Fruit fly (Drosophila melanogaster): ENCODE data around the gene AP-1gamma.

The AP-1gamma gene

dm6 chrX:9108387-9108786 is at the start of gene AP-1gamma:
AP-1gamma (plus strand) TSS chrX:9108691.
- TF ChIP-seq Sin3A (optimal IDR thresholded peaks at IDR 0.05) (no peak), h (optimal IDR thresholded peaks at IDR 0.05) (no peak), insv (optimal IDR thresholded peaks at IDR 0.05) (no peak), psq (optimal IDR thresholded peaks at IDR 0.05) (no peak), ttk (optimal IDR thresholded peaks at IDR 0.05) (no peak), Myc (optimal IDR thresholded peaks at IDR 0.05) (no peak)

- no peak for TF ChIP-seq Myc (optimal IDR thresholded peaks at IDR 0.05)
- no peak for TF ChIP-seq insv (optimal IDR thresholded peaks at IDR 0.05)
- TF ChIP-seq psq (optimal IDR thresholded peaks at IDR 0.05), result no peak
- no peak for TF ChIP-seq Sin3A (optimal IDR thresholded peaks at IDR 0.05)
- no peak for TF ChIP-seq h (optimal IDR thresholded peaks at IDR 0.05)
- no peak for TF ChIP-seq ttk (optimal IDR thresholded peaks at IDR 0.05)
Measured at dm6 chrX:9060078-9060477, 48.4 kb upstream of the AP-1gamma start.

- TF ChIP-seq Myc (optimal IDR thresholded peaks at IDR 0.05), result no peak
- TF ChIP-seq psq (optimal IDR thresholded peaks at IDR 0.05), result no peak
- TF ChIP-seq ttk (optimal IDR thresholded peaks at IDR 0.05), result no peak
- TF ChIP-seq insv (optimal IDR thresholded peaks at IDR 0.05), result no peak
- no peak for TF ChIP-seq Sin3A (optimal IDR thresholded peaks at IDR 0.05)
- no peak for TF ChIP-seq h (optimal IDR thresholded peaks at IDR 0.05)
Measured at dm6 chrX:9061299-9061698, 47.2 kb upstream of the AP-1gamma start.

dm6 chrX:9062665-9063064 is 45.8 kb upstream of the AP-1gamma start:
- TF ChIP-seq Myc (optimal IDR thresholded peaks at IDR 0.05), result no peak
- no peak for TF ChIP-seq Sin3A (optimal IDR thresholded peaks at IDR 0.05)
- no peak for TF ChIP-seq insv (optimal IDR thresholded peaks at IDR 0.05)
- no peak for TF ChIP-seq ttk (optimal IDR thresholded peaks at IDR 0.05)
- TF ChIP-seq psq (optimal IDR thresholded peaks at IDR 0.05), result no peak
- no peak for TF ChIP-seq h (optimal IDR thresholded peaks at IDR 0.05)

dm6 chrX:9063425-9063824 is 45.1 kb upstream of the AP-1gamma start:
- no peak for TF ChIP-seq h (optimal IDR thresholded peaks at IDR 0.05)
- TF ChIP-seq ttk (optimal IDR thresholded peaks at IDR 0.05), result no peak
- no peak for TF ChIP-seq psq (optimal IDR thresholded peaks at IDR 0.05)
- TF ChIP-seq Myc (optimal IDR thresholded peaks at IDR 0.05), result no peak
- no peak for TF ChIP-seq Sin3A (optimal IDR thresholded peaks at IDR 0.05)
- no peak for TF ChIP-seq insv (optimal IDR thresholded peaks at IDR 0.05)

dm6 chrX:9064029-9064428 is 44.5 kb upstream of the AP-1gamma start:
- TF ChIP-seq Myc (optimal IDR thresholded peaks at IDR 0.05) (no peak), h (optimal IDR thresholded peaks at IDR 0.05) (no peak)

dm6 chrX:9066802-9067489 is 41.5 kb upstream of the AP-1gamma start:
- TF ChIP-seq insv (optimal IDR thresholded peaks at IDR 0.05) (no peak), h (optimal IDR thresholded peaks at IDR 0.05) (no peak), ttk (optimal IDR thresholded peaks at IDR 0.05) (no peak), psq (optimal IDR thresholded peaks at IDR 0.05) (no peak), Sin3A (optimal IDR thresholded peaks at IDR 0.05) (no peak), Myc (optimal IDR thresholded peaks at IDR 0.05) (no peak)

- TF ChIP-seq Myc (optimal IDR thresholded peaks at IDR 0.05), result no peak
- no peak for TF ChIP-seq psq (optimal IDR thresholded peaks at IDR 0.05)
- no peak for TF ChIP-seq insv (optimal IDR thresholded peaks at IDR 0.05)
- no peak for TF ChIP-seq ttk (optimal IDR thresholded peaks at IDR 0.05)
- TF ChIP-seq Sin3A (optimal IDR thresholded peaks at IDR 0.05), result no peak
Measured at dm6 chrX:9067754-9068477, 40.6 kb upstream of the AP-1gamma start, which contains the start of gene CG15365. CG15365 (minus strand) TSS chrX:9067983.

dm6 chrX:9068822-9069221 is 39.7 kb upstream of the AP-1gamma start:
- TF ChIP-seq Sin3A (optimal IDR thresholded peaks at IDR 0.05), result no peak
- TF ChIP-seq Myc (optimal IDR thresholded peaks at IDR 0.05), result no peak
- TF ChIP-seq insv (optimal IDR thresholded peaks at IDR 0.05), result no peak
- no peak for TF ChIP-seq ttk (optimal IDR thresholded peaks at IDR 0.05)
- no peak for TF ChIP-seq h (optimal IDR thresholded peaks at IDR 0.05)
- no peak for TF ChIP-seq psq (optimal IDR thresholded peaks at IDR 0.05)

- TF ChIP-seq psq (optimal IDR thresholded peaks at IDR 0.05), result no peak
- no peak for TF ChIP-seq h (optimal IDR thresholded peaks at IDR 0.05)
- TF ChIP-seq insv (optimal IDR thresholded peaks at IDR 0.05), result no peak
- no peak for TF ChIP-seq Myc (optimal IDR thresholded peaks at IDR 0.05)
- no peak for TF ChIP-seq Sin3A (optimal IDR thresholded peaks at IDR 0.05)
- no peak for TF ChIP-seq ttk (optimal IDR thresholded peaks at IDR 0.05)
Measured at dm6 chrX:9071308-9071707, 37.2 kb upstream of the AP-1gamma start, which contains the start of gene CG10970. CG10970 (minus strand) TSS chrX:9071408.

- no peak for TF ChIP-seq insv (optimal IDR thresholded peaks at IDR 0.05)
Measured at dm6 chrX:9074040-9074439, 34.5 kb upstream of the AP-1gamma start.

- TF ChIP-seq Sin3A (optimal IDR thresholded peaks at IDR 0.05) (no peak), insv (optimal IDR thresholded peaks at IDR 0.05) (no peak)
Measured at dm6 chrX:9075641-9076324, 32.7 kb upstream of the AP-1gamma start.
